Fruit fly (Drosophila melanogaster) whole organism, embryonic: ENCODE measurements around the gene lobo.

Source experiments
- Aef1 ChIP-seq: fragments of 200-800 bp; sonication (Bioruptor generic); IDR thresholded peaks from 3 replicates; pipeline ENCODE4 v1.3.6; 2022; ENCODE audit warnings: missing biosample characterization, missing genetic modification characterization
- CG11560 ChIP-seq: fragments of 200-800 bp; sonication (Bioruptor generic); IDR thresholded peaks from 3 replicates; pipeline ENCODE4 v1.3.6; 2022; ENCODE audit warnings: missing biosample characterization, missing genetic modification characterization
- CG13287 ChIP-seq: fragments of 200-800 bp; sonication (Bioruptor generic); IDR thresholded peaks from 2 replicates; pipeline ENCODE4 v1.3.6; 2022; ENCODE audit warnings: missing biosample characterization, missing genetic modification characterization; ENCODE audit not compliant: partially characterized antibody
- CG13296 ChIP-seq: fragments of 200-800 bp; sonication (Bioruptor generic); optimal IDR thresholded peaks from 3 replicates; lab custom pipeline; 2018; ENCODE audit warnings: missing biosample characterization, mild to moderate bottlenecking, missing genetic modification characterization
- CG14710 ChIP-seq: fragments of 200-800 bp; sonication (Bioruptor generic); optimal IDR thresholded peaks from 3 replicates; lab custom pipeline; 2019; ENCODE audit warnings: missing biosample characterization, mild to moderate bottlenecking, missing genetic modification characterization, moderate library complexity
- CG17186 ChIP-seq: fragments of 200-800 bp; sonication (Bioruptor generic); optimal IDR thresholded peaks from 3 replicates; lab custom pipeline; 2017; ENCODE audit warnings: missing biosample characterization, missing genetic modification reagents, missing genetic modification characterization
- CG17612 ChIP-seq: fragments of 200-800 bp; sonication (Bioruptor generic); IDR thresholded peaks from 2 replicates; pipeline ENCODE4 v1.3.6; 2022; ENCODE audit warnings: missing biosample characterization, missing genetic modification characterization
- CG17802 ChIP-seq: fragments of 200-800 bp; sonication (Bioruptor generic); optimal IDR thresholded peaks from 2 replicates; lab custom pipeline; 2018; ENCODE audit warnings: missing biosample characterization, mild to moderate bottlenecking, missing genetic modification characterization, moderate library complexity
- CG1832 ChIP-seq: fragments of 200-800 bp; sonication (Bioruptor generic); optimal IDR thresholded peaks from 2 replicates; lab custom pipeline; 2017; ENCODE audit warnings: missing biosample characterization, mild to moderate bottlenecking, missing genetic modification characterization, inconsistent platforms
- CG2889 ChIP-seq: fragments of 200-800 bp; sonication (Bioruptor generic); IDR thresholded peaks from 3 replicates; pipeline ENCODE4 v1.3.6; 2022; ENCODE audit warnings: missing biosample characterization, missing genetic modification characterization
- CG32532 ChIP-seq: fragments of 200-800 bp; sonication (Bioruptor generic); IDR thresholded peaks from 2 replicates; pipeline ENCODE4 v1.3.6; 2022; ENCODE audit warnings: missing biosample characterization, missing genetic modification characterization
- CG34224 ChIP-seq: fragments of 200-800 bp; sonication (Bioruptor generic); IDR thresholded peaks from 3 replicates; pipeline ENCODE4 v1.3.6; 2022; ENCODE audit warnings: missing biosample characterization, missing genetic modification characterization; ENCODE audit not compliant: partially characterized antibody
- CG34422 ChIP-seq: fragments of 200-800 bp; sonication (Bioruptor generic); IDR thresholded peaks from 3 replicates; pipeline ENCODE4 v1.3.6; 2022; ENCODE audit warnings: missing biosample characterization, missing genetic modification characterization
- CG3995 ChIP-seq: fragments of 200-800 bp; sonication (Bioruptor generic); optimal IDR thresholded peaks from 3 replicates; lab custom pipeline; 2016; ENCODE audit warnings: missing biosample characterization, missing genetic modification characterization
- CG7372 ChIP-seq: fragments of 200-800 bp; sonication (Bioruptor generic); IDR thresholded peaks from 2 replicates; pipeline ENCODE4 v1.3.6; 2022; ENCODE audit warnings: missing biosample characterization, missing genetic modification characterization
- CHES-1-like ChIP-seq: fragments of 200-800 bp; sonication (Bioruptor generic); optimal IDR thresholded peaks from 2 replicates; lab custom pipeline; 2016; ENCODE audit warnings: missing biosample characterization, missing genetic modification characterization
- Dll ChIP-seq: fragments of 200-800 bp; sonication (Bioruptor generic); IDR thresholded peaks from 4 replicates; pipeline ENCODE4 v1.3.6; 2022; ENCODE audit warnings: missing biosample characterization, missing genetic modification characterization; ENCODE audit not compliant: partially characterized antibody
- Jarid2 ChIP-seq: fragments of 200-800 bp; sonication (Bioruptor generic); optimal IDR thresholded peaks from 3 replicates; lab custom pipeline; 2017; ENCODE audit warnings: mild to moderate bottlenecking, missing biosample characterization, missing genetic modification reagents, missing genetic modification characterization
- MESR4 ChIP-seq: fragments of 200-800 bp; sonication (Bioruptor generic); optimal IDR thresholded peaks from 2 replicates; lab custom pipeline; 2018; ENCODE audit warnings: missing biosample characterization, mild to moderate bottlenecking, missing genetic modification characterization, moderate library complexity
- NC2β ChIP-seq: fragments of 200-800 bp; sonication (Bioruptor generic); optimal IDR thresholded peaks from 2 replicates; lab custom pipeline; 2016; ENCODE audit warnings: missing biosample characterization, missing genetic modification characterization
- NfI ChIP-seq: fragments of 200-800 bp; sonication (Bioruptor generic); optimal IDR thresholded peaks from 3 replicates; lab custom pipeline; 2018; ENCODE audit warnings: missing biosample characterization, mild to moderate bottlenecking, missing genetic modification characterization, moderate library complexity
- Opbp ChIP-seq: fragments of 200-800 bp; sonication (Bioruptor generic); IDR thresholded peaks from 3 replicates; pipeline ENCODE4 v1.3.6; 2022; ENCODE audit warnings: missing biosample characterization, missing genetic modification characterization; ENCODE audit not compliant: partially characterized antibody
- Rfx ChIP-seq: fragments of 200-800 bp; sonication (Bioruptor generic); IDR thresholded peaks from 2 replicates; pipeline ENCODE4 v1.3.6; 2022; ENCODE audit warnings: missing biosample characterization, missing genetic modification characterization
- Rx ChIP-seq: fragments of 200-800 bp; sonication (Bioruptor generic); IDR thresholded peaks from 2 replicates; pipeline ENCODE4 v1.3.6; 2022; ENCODE audit warnings: missing biosample characterization, missing genetic modification characterization
- Sox100B ChIP-seq: fragments of 200-800 bp; sonication (Bioruptor generic); optimal IDR thresholded peaks from 3 replicates; lab custom pipeline; 2018; ENCODE audit warnings: missing biosample characterization, mild to moderate bottlenecking, missing genetic modification characterization
- Sry-δ ChIP-seq: fragments of 200-800 bp; sonication (Bioruptor generic); optimal IDR thresholded peaks from 2 replicates; lab custom pipeline; 2016; ENCODE audit warnings: missing biosample characterization, missing genetic modification characterization
- Stat92E ChIP-seq, 3 experiments: fragments of >200 bp in 2 of 3; fragments of 200-800 bp in 1 of 3; sonication (Bioruptor generic) in 1 of 3; optimal IDR thresholded peaks; 2 replicates each; lab custom pipeline; 2017 to 2019; ENCODE audit warnings: missing biosample characterization in 3 of 3, missing genetic modification characterization in 3 of 3, mild to moderate bottlenecking in 1 of 3, moderate library complexity in 1 of 3
- Trl ChIP-seq, 3 experiments: fragments of >200 bp in 2 of 3; fragments of 200-800 bp in 1 of 3; sonication (Bioruptor generic) in 1 of 3; optimal IDR thresholded peaks; 2 replicates in 1 of 3; 3 replicates in 2 of 3; lab custom pipeline; 2016 to 2017; ENCODE audit warnings: missing biosample characterization in 1 of 3, missing genetic modification characterization in 1 of 3
- amos ChIP-seq: fragments of 200-800 bp; sonication (Bioruptor generic); IDR thresholded peaks from 2 replicates; pipeline ENCODE4 v1.3.6; 2022; ENCODE audit warnings: missing biosample characterization, missing genetic modification characterization; ENCODE audit not compliant: partially characterized antibody
- ato ChIP-seq: fragments of 200-800 bp; sonication (Bioruptor generic); IDR thresholded peaks from 2 replicates; pipeline ENCODE4 v1.3.6; 2022; ENCODE audit warnings: missing biosample characterization, missing genetic modification characterization; ENCODE audit not compliant: partially characterized antibody
- az2 ChIP-seq: fragments of 200-800 bp; sonication (Bioruptor generic); optimal IDR thresholded peaks from 3 replicates; lab custom pipeline; 2016; ENCODE audit warnings: missing biosample characterization, missing genetic modification characterization
- bbx ChIP-seq: fragments of 200-800 bp; sonication (Bioruptor generic); IDR thresholded peaks from 2 replicates; pipeline ENCODE4 v1.3.6; 2022; ENCODE audit warnings: missing biosample characterization, missing genetic modification characterization; ENCODE audit not compliant: partially characterized antibody
- btn ChIP-seq: fragments of 200-800 bp; sonication (Bioruptor generic); optimal IDR thresholded peaks from 2 replicates; lab custom pipeline; 2016; ENCODE audit warnings: missing biosample characterization, missing genetic modification characterization
- cg ChIP-seq: fragments of 200-800 bp; sonication (Bioruptor generic); optimal IDR thresholded peaks from 3 replicates; lab custom pipeline; 2019; ENCODE audit warnings: missing biosample characterization, mild to moderate bottlenecking, missing genetic modification characterization, moderate library complexity
- hbn ChIP-seq: fragments of 200-800 bp; sonication (Bioruptor generic); IDR thresholded peaks from 2 replicates; pipeline ENCODE4 v1.3.6; 2022; ENCODE audit warnings: missing biosample characterization, missing genetic modification characterization; ENCODE audit not compliant: partially characterized antibody
- kni ChIP-seq: fragments of 200-800 bp; sonication (Bioruptor generic); optimal IDR thresholded peaks from 3 replicates; lab custom pipeline; 2017; ENCODE audit warnings: mild to moderate bottlenecking, missing biosample characterization, missing genetic modification reagents, missing genetic modification characterization
- lilli ChIP-seq: fragments of 200-800 bp; sonication (Bioruptor generic); optimal IDR thresholded peaks from 3 replicates; lab custom pipeline; 2016; ENCODE audit warnings: missing biosample characterization, missing genetic modification characterization
- lola ChIP-seq, 3 experiments: fragments of >200 bp in 2 of 3; fragments of 200-800 bp in 1 of 3; sonication (Bioruptor generic) in 1 of 3; optimal IDR thresholded peaks; 2 replicates each; lab custom pipeline; 2017 to 2019; ENCODE audit warnings: missing biosample characterization in 3 of 3, missing genetic modification characterization in 3 of 3, mild to moderate bottlenecking in 1 of 3, moderate library complexity in 1 of 3
- luna ChIP-seq: fragments of 200-800 bp; sonication (Bioruptor generic); optimal IDR thresholded peaks from 2 replicates; lab custom pipeline; 2016; ENCODE audit warnings: missing biosample characterization, missing genetic modification characterization
- maf-S ChIP-seq: fragments of 200-800 bp; sonication (Bioruptor generic); optimal IDR thresholded peaks from 2 replicates; lab custom pipeline; 2016; ENCODE audit warnings: missing biosample characterization, missing genetic modification characterization
- mam ChIP-seq: fragments of 200-800 bp; sonication (Bioruptor generic); optimal IDR thresholded peaks from 3 replicates; lab custom pipeline; 2016; ENCODE audit warnings: missing biosample characterization, missing genetic modification characterization
- pum ChIP-seq: fragments of 200-800 bp; sonication (Bioruptor generic); optimal IDR thresholded peaks from 2 replicates; lab custom pipeline; 2016; ENCODE audit warnings: missing biosample characterization, missing genetic modification characterization
- pzg ChIP-seq: fragments of 200-800 bp; sonication (Bioruptor generic); optimal IDR thresholded peaks from 3 replicates; lab custom pipeline; 2018; ENCODE audit warnings: missing biosample characterization, mild to moderate bottlenecking, missing genetic modification characterization, moderate library complexity
- stc ChIP-seq: fragments of 200-800 bp; sonication (Bioruptor generic); IDR thresholded peaks from 2 replicates; pipeline ENCODE4 v1.3.6; 2022; ENCODE audit warnings: missing biosample characterization, missing genetic modification characterization
- tna ChIP-seq: fragments of 200-800 bp; sonication (Bioruptor generic); IDR thresholded peaks from 2 replicates; pipeline ENCODE4 v1.3.6; 2022; ENCODE audit warnings: missing biosample characterization, missing genetic modification characterization; ENCODE audit not compliant: partially characterized antibody
- twi ChIP-seq: fragments of 200-800 bp; optimal IDR thresholded peaks from 2 replicates; lab custom pipeline; 2019; ENCODE audit warnings: missing biosample characterization, mild to moderate bottlenecking, missing genetic modification characterization, moderate library complexity
- unc-4 ChIP-seq: fragments of 200-800 bp; sonication (Bioruptor generic); IDR thresholded peaks from 2 replicates; pipeline ENCODE4 v1.3.6; 2022; ENCODE audit warnings: missing biosample characterization, missing genetic modification characterization; ENCODE audit not compliant: partially characterized antibody
- wdn ChIP-seq: fragments of 200-800 bp; sonication (Bioruptor generic); IDR thresholded peaks from 2 replicates; pipeline ENCODE4 v1.3.6; 2022; ENCODE audit warnings: missing biosample characterization, missing genetic modification characterization

The lobo gene

dm6 chr3R:25122736-25123211 lies 70.8 kb downstream of the lobo start, which contains the start of the genes CG31510 and TTLL5 (continued):
- TF ChIP-seq hbn (GFP tag; lab: Robert Waterston, UW) = peak; percentile 17
- TF ChIP-seq CG17186 (GFP tag; lab: Kevin White, UChicago) = no peak
- peak; percentile 43 for TF ChIP-seq pzg
- peak; percentile 15; the same call in 1 of the 2 replicates for TF ChIP-seq tna (GFP tag; lab: Robert Waterston, UW)
- no peak for TF ChIP-seq CG2889 (GFP tag; lab: Robert Waterston, UW)
- no peak for TF ChIP-seq twi
- TF ChIP-seq CG13287 = peak; percentile 75; the same call in 1 of the 2 replicates
- no peak for TF ChIP-seq CG1832 (GFP tag; lab: Kevin White, UChicago)
- no peak for TF ChIP-seq CG7372 (GFP tag; lab: Robert Waterston, UW)
- TF ChIP-seq ato (GFP tag; lab: Robert Waterston, UW) = no peak; the same call in 1 of the 2 replicates
- no peak for TF ChIP-seq Trl (optimal IDR thresholded peaks at IDR 0.05; lab: Kevin White, UChicago)
- TF ChIP-seq Trl (GFP tag; optimal IDR thresholded peaks at IDR 0.05; lab: Kevin White, UChicago) = peak; percentile 14
- no peak for TF ChIP-seq NC2β (GFP tag; lab: Kevin White, UChicago)
- TF ChIP-seq btn = no peak
- peak; percentile 40; the same call in 1 of the 2 replicates for TF ChIP-seq Rfx (GFP tag; lab: Robert Waterston, UW)
- peak; percentile 60 for TF ChIP-seq bbx
- TF ChIP-seq Stat92E (GFP tag; optimal IDR thresholded peaks at IDR 0.05; lab: Kevin White, UChicago) = peak in 1 of 3 experiments; percentile 16
- TF ChIP-seq CG34224 (GFP tag; lab: Robert Waterston, UW) = peak; percentile 15; the same call in 2 of the 3 replicates
- TF ChIP-seq lilli = peak; percentile 15
- TF ChIP-seq Aef1 = no peak
- no peak for TF ChIP-seq NfI
- no peak for TF ChIP-seq cg
- no peak for TF ChIP-seq wdn (GFP tag; lab: Robert Waterston, UW)
- TF ChIP-seq unc-4 (GFP tag; lab: Robert Waterston, UW) = peak; percentile 57; the same call in 1 of the 2 replicates
- peak; percentile 96 for TF ChIP-seq CG17802 (tag; lab: Kevin White, UChicago)
- no peak for TF ChIP-seq luna (GFP tag; lab: Kevin White, UChicago)
- TF ChIP-seq kni (GFP tag; lab: Kevin White, UChicago) = no peak
- peak; percentile 79 for TF ChIP-seq CG3995 (GFP tag; lab: Kevin White, UChicago)
- no peak for TF ChIP-seq CG17612 (GFP tag; lab: Robert Waterston, UW)
- no peak for TF ChIP-seq pum
- peak; percentile 99 for TF ChIP-seq MESR4 (GFP tag; lab: Kevin White, UChicago)
- TF ChIP-seq CG13296 (GFP tag; lab: Kevin White, UChicago) = no peak
- 0 out of 3 replicates have a peak, but pooled peaks have one; percentile 30 for TF ChIP-seq CG11560 (tag; lab: Robert Waterston, UW)
- no peak for TF ChIP-seq az2 (GFP tag; lab: Kevin White, UChicago)
- TF ChIP-seq stc (GFP tag; lab: Robert Waterston, UW) = 0 out of 2 replicates have a peak, but pooled peaks have one; percentile 31
- peak; percentile 13 for TF ChIP-seq CHES-1-like (GFP tag; lab: Kevin White, UChicago)
- TF ChIP-seq mam (GFP tag; lab: Kevin White, UChicago) = peak; percentile 27
- no peak for TF ChIP-seq CG32532
- no peak for TF ChIP-seq Jarid2 (GFP tag; lab: Kevin White, UChicago)
- peak; percentile 74 for TF ChIP-seq Sry-δ
- TF ChIP-seq amos = peak; percentile 71
- peak; percentile 42 for TF ChIP-seq Sox100B (GFP tag; lab: Kevin White, UChicago)
- no peak for TF ChIP-seq maf-S (GFP tag; lab: Kevin White, UChicago)
- TF ChIP-seq Rx (GFP tag; lab: Robert Waterston, UW) = no peak
- peak; percentile 86 for TF ChIP-seq Dll (GFP tag; lab: Robert Waterston, UW)
- TF ChIP-seq CG14710 (tag; lab: Kevin White, UChicago) = peak; percentile 58
- TF ChIP-seq lola (GFP tag; optimal IDR thresholded peaks at IDR 0.05; lab: Kevin White, UChicago) = peak in 1 of 3 experiments; percentile 18
- TF ChIP-seq CG34422 = 0 out of 3 replicates have a peak, but pooled peaks have one; percentile 43
- TF ChIP-seq Opbp (GFP tag; lab: Robert Waterston, UW) = peak; percentile 72
